Worm (Caenorhabditis elegans): ENCODE measurements around the gene tsg-101.

Gene tsg-101

ce11 chrIV:3532989-3533388 is 18.6 kb upstream of the tsg-101 start:
- TF ChIP-seq ztf-29 (GFP tag; IDR thresholded peaks at IDR 0.05) (no peak), ztf-23 (GFP tag; IDR thresholded peaks at IDR 0.05) (no peak)

- TF ChIP-seq cog-1 (tag; optimal IDR thresholded peaks at IDR 0.05): no peak
- TF ChIP-seq ztf-29 (GFP tag; IDR thresholded peaks at IDR 0.05): no peak
- no peak for TF ChIP-seq ztf-23 (GFP tag; IDR thresholded peaks at IDR 0.05)
- TF ChIP-seq med-1 (GFP tag; optimal IDR thresholded peaks at IDR 0.05; ENCODE audit: insufficient read depth): no peak
- TF ChIP-seq flt-1 (GFP tag; IDR thresholded peaks at IDR 0.05): no peak
- no peak for TF ChIP-seq tab-1 (GFP tag; IDR thresholded peaks at IDR 0.05)
- TF ChIP-seq T22C8.4 (GFP tag; IDR thresholded peaks at IDR 0.05): no peak
- no peak for TF ChIP-seq ref-1 (GFP tag; conservative IDR thresholded peaks at IDR 0.05)
Observed at ce11 chrIV:3532167-3532566, 17.8 kb upstream of the tsg-101 start, which contains the start of gene M57.1. TSS of gene M57.1 (plus strand) at chrIV:3532467.

DNA sequence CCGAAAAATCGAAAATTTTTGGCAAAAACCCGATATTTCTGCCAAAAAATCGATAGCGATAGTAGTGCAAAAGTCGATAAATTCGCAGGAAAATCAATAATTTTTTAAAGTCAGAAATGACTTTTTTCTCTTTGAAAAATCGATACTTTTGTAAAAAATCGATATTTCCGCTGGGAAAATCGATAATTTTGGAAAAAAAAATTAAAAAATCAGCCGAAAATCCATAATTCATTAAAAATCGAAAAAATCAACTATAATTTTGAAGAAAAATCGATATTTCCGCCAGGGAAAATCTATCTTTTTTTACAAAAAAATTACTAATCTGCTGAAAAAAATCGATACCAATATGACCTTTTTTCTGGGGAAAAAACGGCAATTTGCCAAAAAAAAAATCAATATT is 17.2 kb upstream of the tsg-101 start:
- no peak for TF ChIP-seq ztf-23 (GFP tag; IDR thresholded peaks at IDR 0.05)
- no peak for TF ChIP-seq klf-2 (GFP tag; conservative IDR thresholded peaks at IDR 0.05)
- TF ChIP-seq cog-1 (tag; optimal IDR thresholded peaks at IDR 0.05): no peak
- no peak for TF ChIP-seq med-1 (GFP tag; optimal IDR thresholded peaks at IDR 0.05; ENCODE audit: insufficient read depth)
- peak; percentile 66; the same call in 1 of the 2 replicates for TF ChIP-seq T22C8.4 (GFP tag; IDR thresholded peaks at IDR 0.05)
- TF ChIP-seq tab-1 (GFP tag; IDR thresholded peaks at IDR 0.05): no peak
- no peak for TF ChIP-seq ref-1 (GFP tag; conservative IDR thresholded peaks at IDR 0.05)
- no peak for TF ChIP-seq flt-1 (GFP tag; IDR thresholded peaks at IDR 0.05)

DNA sequence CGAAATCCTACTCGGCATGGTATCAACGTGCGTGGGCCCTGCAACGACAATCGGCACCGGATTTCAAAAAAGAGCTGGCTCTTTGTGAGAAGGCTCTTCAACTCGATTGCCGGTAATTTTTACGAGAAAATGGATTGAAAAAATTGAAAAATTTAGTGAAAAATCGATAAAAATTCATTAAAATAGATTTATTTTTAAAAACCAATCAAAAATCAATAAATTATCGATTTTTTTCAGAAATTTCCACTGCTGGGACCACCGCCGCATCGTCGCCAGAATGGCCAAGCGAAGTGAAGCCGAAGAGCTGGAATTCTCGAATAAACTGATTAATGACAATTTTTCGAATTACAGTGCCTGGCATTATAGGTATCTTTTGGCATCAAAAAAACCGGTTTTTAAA is 13.5 kb upstream of the tsg-101 start:
- TF ChIP-seq cog-1 (tag; optimal IDR thresholded peaks at IDR 0.05): no peak
- TF ChIP-seq T22C8.4 (GFP tag; IDR thresholded peaks at IDR 0.05): peak; percentile 44; the same call in 1 of the 2 replicates

DNA sequence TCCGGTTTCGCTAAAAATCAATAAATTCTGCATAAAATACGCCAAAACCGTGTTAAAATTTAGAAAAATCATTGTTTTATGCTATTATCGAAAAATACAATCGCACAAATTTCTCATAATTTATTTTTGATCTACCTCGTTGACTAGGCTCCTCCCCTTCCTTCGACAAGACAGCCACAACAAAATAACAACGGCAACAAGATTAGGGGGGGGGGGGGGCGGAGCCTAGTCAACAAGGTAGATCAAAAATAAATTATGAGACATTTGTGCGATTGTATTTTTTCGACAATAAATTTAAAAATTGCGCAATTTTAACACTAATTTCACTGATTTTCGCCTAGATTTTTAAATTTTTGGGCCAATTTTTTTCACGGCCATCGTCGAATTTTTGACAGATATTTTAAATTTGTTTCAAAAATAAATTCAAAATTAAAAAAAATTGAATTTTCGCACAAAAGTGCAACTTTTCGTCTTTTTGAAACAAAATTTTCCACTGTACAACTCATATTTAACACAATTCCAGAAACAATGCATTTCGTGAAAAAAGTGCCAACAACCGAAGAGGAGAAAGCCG is 12.6 kb upstream of the tsg-101 start, which contains the start of gene M57.2:
Gene M57.2, plus strand, starts transcription at position 524 of the 574 bp plus-strand sequence.
- TF ChIP-seq tab-1 (GFP tag; IDR thresholded peaks at IDR 0.05) (no peak), ztf-23 (GFP tag; IDR thresholded peaks at IDR 0.05) (no peak), ztf-29 (GFP tag; IDR thresholded peaks at IDR 0.05) (no peak), klf-2 (GFP tag; conservative IDR thresholded peaks at IDR 0.05) (no peak), flt-1 (GFP tag; IDR thresholded peaks at IDR 0.05) (no peak), med-1 (GFP tag; optimal IDR thresholded peaks at IDR 0.05; ENCODE audit: insufficient read depth) (no peak), ref-1 (GFP tag; conservative IDR thresholded peaks at IDR 0.05) (no peak), T22C8.4 (GFP tag; IDR thresholded peaks at IDR 0.05) (no peak), cog-1 (tag; optimal IDR thresholded peaks at IDR 0.05) (no peak)

- TF ChIP-seq flt-1 (GFP tag; IDR thresholded peaks at IDR 0.05): no peak
- no peak for TF ChIP-seq T22C8.4 (GFP tag; IDR thresholded peaks at IDR 0.05)
- TF ChIP-seq tab-1 (GFP tag; IDR thresholded peaks at IDR 0.05): no peak
- no peak for TF ChIP-seq ztf-23 (GFP tag; IDR thresholded peaks at IDR 0.05)
- TF ChIP-seq med-1 (GFP tag; optimal IDR thresholded peaks at IDR 0.05; ENCODE audit: insufficient read depth): no peak
- no peak for TF ChIP-seq ref-1 (GFP tag; conservative IDR thresholded peaks at IDR 0.05)
- TF ChIP-seq cog-1 (tag; optimal IDR thresholded peaks at IDR 0.05): no peak
- no peak for TF ChIP-seq ztf-29 (GFP tag; IDR thresholded peaks at IDR 0.05)
- no peak for TF ChIP-seq klf-2 (GFP tag; conservative IDR thresholded peaks at IDR 0.05)
Observed at ce11 chrIV:3526144-3526797, 11.9 kb upstream of the tsg-101 start.

- peak; percentile 82 for TF ChIP-seq ref-1 (GFP tag; conservative IDR thresholded peaks at IDR 0.05)
- peak; percentile 92 for TF ChIP-seq tab-1 (GFP tag; IDR thresholded peaks at IDR 0.05)
- peak; percentile 81 for TF ChIP-seq T22C8.4 (GFP tag; IDR thresholded peaks at IDR 0.05)
- TF ChIP-seq med-1 (GFP tag; optimal IDR thresholded peaks at IDR 0.05; ENCODE audit: insufficient read depth): peak; percentile 47
- TF ChIP-seq cog-1 (tag; optimal IDR thresholded peaks at IDR 0.05): peak; percentile 69
- TF ChIP-seq klf-2 (GFP tag; conservative IDR thresholded peaks at IDR 0.05): peak; percentile 75
- TF ChIP-seq flt-1 (GFP tag; IDR thresholded peaks at IDR 0.05): peak; percentile 95
- peak; percentile 90 for TF ChIP-seq ztf-23 (GFP tag; IDR thresholded peaks at IDR 0.05)
- TF ChIP-seq ztf-29 (GFP tag; IDR thresholded peaks at IDR 0.05): peak; percentile 74
Observed at ce11 chrIV:3524584-3525020, 10.2 kb upstream of the tsg-101 start.

DNA sequence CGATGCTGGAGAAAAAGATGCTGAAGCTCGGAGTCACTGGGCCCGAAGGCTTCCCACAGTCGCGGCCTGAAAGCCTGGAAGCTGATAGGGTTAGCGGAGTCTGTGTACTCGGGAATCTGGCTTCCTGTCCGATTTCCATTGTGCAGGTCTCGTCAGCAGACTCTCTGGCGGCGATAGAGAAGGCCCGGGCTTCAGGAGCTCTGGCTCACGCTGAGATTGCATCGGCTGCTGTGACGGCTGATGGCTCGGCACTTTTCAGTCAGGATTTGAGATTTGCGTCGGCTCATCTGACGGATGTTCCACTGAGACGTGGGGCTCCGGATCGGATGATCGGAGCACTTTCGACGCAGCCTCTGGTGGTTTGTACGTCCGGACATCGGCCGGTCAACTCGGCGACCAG is 9.1 kb upstream of the tsg-101 start:
- no peak for TF ChIP-seq ztf-29 (GFP tag; IDR thresholded peaks at IDR 0.05)
- TF ChIP-seq tab-1 (GFP tag; IDR thresholded peaks at IDR 0.05): no peak
- TF ChIP-seq ztf-23 (GFP tag; IDR thresholded peaks at IDR 0.05): no peak
- TF ChIP-seq klf-2 (GFP tag; conservative IDR thresholded peaks at IDR 0.05): no peak
- TF ChIP-seq med-1 (GFP tag; optimal IDR thresholded peaks at IDR 0.05; ENCODE audit: insufficient read depth): no peak
- TF ChIP-seq ref-1 (GFP tag; conservative IDR thresholded peaks at IDR 0.05): no peak
- TF ChIP-seq T22C8.4 (GFP tag; IDR thresholded peaks at IDR 0.05): no peak
- no peak for TF ChIP-seq cog-1 (tag; optimal IDR thresholded peaks at IDR 0.05)
- TF ChIP-seq flt-1 (GFP tag; IDR thresholded peaks at IDR 0.05): no peak

ce11 chrIV:3521710-3522109 is 7.3 kb upstream of the tsg-101 start:
- TF ChIP-seq ztf-23 (GFP tag; IDR thresholded peaks at IDR 0.05) (no peak), flt-1 (GFP tag; IDR thresholded peaks at IDR 0.05) (peak; percentile 41; the same call in 1 of the 2 replicates)

- TF ChIP-seq cog-1 (tag; optimal IDR thresholded peaks at IDR 0.05) (peak; percentile 57), ztf-29 (GFP tag; IDR thresholded peaks at IDR 0.05) (no peak), flt-1 (GFP tag; IDR thresholded peaks at IDR 0.05) (0 out of 2 replicates have a peak, but pooled peaks have one; percentile 49), med-1 (GFP tag; optimal IDR thresholded peaks at IDR 0.05; ENCODE audit: insufficient read depth) (no peak), ztf-23 (GFP tag; IDR thresholded peaks at IDR 0.05) (no peak)
Observed at ce11 chrIV:3520957-3521356, 6.6 kb upstream of the tsg-101 start.
